Fruit fly (Drosophila melanogaster): ENCODE measurements around the gene PGRP-SB2.

dm6 chr3L:16709673-16710257 lies 16.6 kb upstream of the PGRP-SB2 start:
- TF ChIP-seq CG10274 (GFP tag; optimal IDR thresholded peaks at IDR 0.05) (no peak), CG3838 (GFP tag; optimal IDR thresholded peaks at IDR 0.05) (no peak), bowl (GFP tag; IDR thresholded peaks at IDR 0.05) (no peak), Blimp-1 (GFP tag; optimal IDR thresholded peaks at IDR 0.05) (no peak), Abd-B (GFP tag; optimal IDR thresholded peaks at IDR 0.05) (no peak), dpn (GFP tag; optimal IDR thresholded peaks at IDR 0.05) (no peak), bcd (GFP tag; optimal IDR thresholded peaks at IDR 0.05) (no peak), shn (GFP tag; optimal IDR thresholded peaks at IDR 0.05) (no peak), CG1024 (GFP tag; IDR thresholded peaks at IDR 0.05) (no peak)
